Worm (Caenorhabditis elegans): Measurements from ENCODE around the gene cec-2.

- TF ChIP-seq ets-4 (GFP tag; optimal IDR thresholded peaks at IDR 0.05), result no peak
- no peak for TF ChIP-seq cebp-1 (GFP tag; IDR thresholded peaks at IDR 0.05)
- no peak for TF ChIP-seq cebp-1 (tag; optimal IDR thresholded peaks at IDR 0.05)
- TF ChIP-seq Y56A3A.18 (GFP tag; IDR thresholded peaks at IDR 0.05), result no peak
- no peak for TF ChIP-seq D2030.7 (GFP tag; IDR thresholded peaks at IDR 0.05)
- TF ChIP-seq nfya-2 (GFP tag; IDR thresholded peaks at IDR 0.05), result no peak
- no peak for TF ChIP-seq dpl-1 (GFP tag; optimal IDR thresholded peaks at IDR 0.05)
- TF ChIP-seq dpff-1 (tag; optimal IDR thresholded peaks at IDR 0.05), result no peak
- TF ChIP-seq snpc-4 (GFP tag; optimal IDR thresholded peaks at IDR 0.05), result no peak
- no peak for TF ChIP-seq snpc-4 (tag; optimal IDR thresholded peaks at IDR 0.05)
- TF ChIP-seq aptf-3 (GFP tag; IDR thresholded peaks at IDR 0.05), result no peak
- TF ChIP-seq lin-26 (GFP tag; IDR thresholded peaks at IDR 0.05), result no peak
- TF ChIP-seq F10E7.11 (tag; optimal IDR thresholded peaks at IDR 0.05), result no peak
- TF ChIP-seq gei-17 (GFP tag; optimal IDR thresholded peaks at IDR 0.05), result no peak
- TF ChIP-seq unc-62 (GFP tag; optimal IDR thresholded peaks at IDR 0.05), result no peak
- no peak for TF ChIP-seq unc-130 (GFP tag; optimal IDR thresholded peaks at IDR 0.05)
Measured at ce11 chrIV:1155206-1155605, 15.3 kb upstream of the cec-2 start.
